Worm (Caenorhabditis elegans) whole organism, L1 larva: ENCODE data around the gene Y71H2AR.2.

ENCODE experiments used
- C04F5.9 ChIP-seq: sonication (generic microtip); optimal IDR thresholded peaks from 2 replicates; lab custom pipeline; 2016; ENCODE audit warnings: missing genetic modification characterization, missing compliant biosample characterization
- C16A3.4 ChIP-seq: fragments of 150-350 bp; optimal IDR thresholded peaks from 2 replicates; lab custom pipeline; 2014; ENCODE audit warnings: missing biosample characterization, missing genetic modification characterization
- Y116A8C.19 ChIP-seq: sonication (generic microtip); optimal IDR thresholded peaks from 2 replicates; lab custom pipeline; 2016; ENCODE audit warnings: missing compliant biosample characterization, missing genetic modification characterization, borderline replicate concordance
- ama-1 ChIP-seq: fragments of 150-350 bp; optimal IDR thresholded peaks from 2 replicates; lab custom pipeline; 2014
- blmp-1 ChIP-seq: fragments of 150-350 bp; optimal IDR thresholded peaks from 2 replicates; lab custom pipeline; 2014; ENCODE audit warnings: missing biosample characterization, missing genetic modification characterization
- ceh-63 ChIP-seq: fragments of 200-800 bp; sonication (Bioruptor generic); optimal IDR thresholded peaks from 2 replicates; lab custom pipeline; 2018; ENCODE audit warnings: mild to moderate bottlenecking, missing genetic modification characterization, missing compliant biosample characterization
- ceh-8 ChIP-seq: fragments of 200-800 bp; sonication (Bioruptor generic); optimal IDR thresholded peaks from 2 replicates; lab custom pipeline; 2018; ENCODE audit warnings: mild to moderate bottlenecking, missing genetic modification characterization, moderate library complexity, missing compliant biosample characterization
- ceh-88 ChIP-seq: fragments of 200-800 bp; sonication (Bioruptor generic); IDR thresholded peaks from 2 replicates; pipeline ENCODE4 v1.3.6; 2022; ENCODE audit warnings: missing genetic modification characterization, missing compliant biosample characterization
- dpl-1 ChIP-seq, 3 experiments: fragments of 150-350 bp in 2 of 3; sonication (generic microtip) in 1 of 3; optimal IDR thresholded peaks; 2 replicates each; lab custom pipeline; 2014 to 2017; ENCODE audit warnings: missing biosample characterization in 3 of 3, missing genetic modification characterization in 3 of 3, missing genetic modification reagents in 3 of 3
- efl-1 ChIP-seq, 4 experiments: fragments of 150-350 bp; optimal IDR thresholded peaks in 3 of 4; peaks in 1 of 4; 1 replicate in 1 of 4; 2 replicates in 3 of 4; lab custom pipeline; 2014; ENCODE audit warnings: missing biosample characterization in 2 of 4, missing genetic modification characterization in 2 of 4, missing genetic modification reagents in 2 of 4
- elt-2 ChIP-seq: sonication (generic microtip); optimal IDR thresholded peaks from 2 replicates; lab custom pipeline; 2016; ENCODE audit warnings: missing genetic modification characterization, mild to moderate bottlenecking, inconsistent platforms, missing compliant biosample characterization, missing genetic modification reagents
- elt-3 ChIP-seq, 6 experiments: fragments of 150-350 bp in 1 of 6; sonication (generic microtip); optimal IDR thresholded peaks; 2 replicates each; lab custom pipeline; 2017 to 2018; ENCODE audit warnings: missing biosample characterization in 6 of 6, missing genetic modification characterization in 6 of 6, inconsistent platforms in 1 of 6
- ets-5 ChIP-seq: fragments of 200-800 bp; sonication (Bioruptor generic); IDR thresholded peaks from 2 replicates; pipeline ENCODE4 v1.3.6; 2022; ENCODE audit warnings: missing genetic modification characterization, missing compliant biosample characterization
- fkh-10 ChIP-seq: sonication (generic microtip); optimal IDR thresholded peaks from 2 replicates; lab custom pipeline; 2017; ENCODE audit warnings: missing biosample characterization, missing genetic modification reagents, missing genetic modification characterization
- grh-1 ChIP-seq: fragments of 200-800 bp; sonication (Bioruptor generic); IDR thresholded peaks from 2 replicates; pipeline ENCODE4 v1.3.6; 2022; ENCODE audit warnings: missing genetic modification reagents, missing genetic modification characterization, missing compliant biosample characterization
- hpl-2 ChIP-seq: fragments of 150-350 bp; optimal IDR thresholded peaks from 2 replicates; lab custom pipeline; 2014; ENCODE audit warnings: missing biosample characterization, missing genetic modification reagents, missing genetic modification characterization
- jun-1 ChIP-seq: fragments of 150-350 bp; optimal IDR thresholded peaks from 2 replicates; lab custom pipeline; 2014; ENCODE audit warnings: missing biosample characterization, missing genetic modification reagents, missing genetic modification characterization
- lin-14 ChIP-seq: fragments of 200-800 bp; sonication (Bioruptor generic); optimal IDR thresholded peaks from 2 replicates; lab custom pipeline; 2018; ENCODE audit warnings: mild to moderate bottlenecking, missing genetic modification characterization, moderate library complexity, missing compliant biosample characterization
- lin-35 ChIP-seq, 2 experiments: fragments of 150-350 bp; optimal IDR thresholded peaks; 2 replicates each; lab custom pipeline; 2014; ENCODE audit warnings: missing biosample characterization in 2 of 2, missing genetic modification characterization in 2 of 2, missing genetic modification reagents in 2 of 2
- lir-3 ChIP-seq: sonication (generic microtip); optimal IDR thresholded peaks from 2 replicates; lab custom pipeline; 2016; ENCODE audit warnings: mild to moderate bottlenecking, missing genetic modification characterization, moderate library complexity, missing compliant biosample characterization; ENCODE audit not compliant: poor library complexity
- lsy-2 ChIP-seq, 2 experiments: fragments of 150-350 bp; optimal IDR thresholded peaks; 2 replicates each; lab custom pipeline; 2014; ENCODE audit warnings: missing biosample characterization in 2 of 2, missing genetic modification characterization in 2 of 2
- mdl-1 ChIP-seq, 2 experiments: fragments of 150-350 bp; optimal IDR thresholded peaks; 2 replicates each; lab custom pipeline; 2014 to 2017; ENCODE audit warnings: missing biosample characterization in 2 of 2, missing genetic modification characterization in 2 of 2, inconsistent platforms in 1 of 2
- nhr-11 ChIP-seq: fragments of 150-350 bp; optimal IDR thresholded peaks from 2 replicates; lab custom pipeline; 2014; ENCODE audit warnings: missing biosample characterization, missing genetic modification characterization
- nhr-12 ChIP-seq: sonication (generic microtip); optimal IDR thresholded peaks from 2 replicates; lab custom pipeline; 2017; ENCODE audit warnings: missing biosample characterization, missing genetic modification characterization
- nhr-19 ChIP-seq: fragments of 200-800 bp; sonication (Bioruptor generic); conservative IDR thresholded peaks from 2 replicates; pipeline ENCODE4 v1.3.6; 2022; ENCODE audit warnings: missing genetic modification characterization, missing compliant biosample characterization
- nhr-20 ChIP-seq: sonication (generic microtip); optimal IDR thresholded peaks from 2 replicates; lab custom pipeline; 2016; ENCODE audit warnings: mild to moderate bottlenecking, missing genetic modification characterization, missing compliant biosample characterization
- nhr-71 ChIP-seq: sonication (generic microtip); optimal IDR thresholded peaks from 2 replicates; lab custom pipeline; 2016; ENCODE audit warnings: mild to moderate bottlenecking, missing genetic modification characterization, moderate library complexity, missing compliant biosample characterization
- nhr-84 ChIP-seq: sonication (generic microtip); optimal IDR thresholded peaks from 2 replicates; lab custom pipeline; 2017; ENCODE audit warnings: missing biosample characterization, missing genetic modification characterization
- nhr-85 ChIP-seq: sonication (generic microtip); peaks from one replicate; lab custom pipeline; 2016; ENCODE audit warnings: missing genetic modification characterization, inconsistent platforms, missing compliant biosample characterization
- pqm-1 ChIP-seq: sonication (generic microtip); optimal IDR thresholded peaks from 3 replicates; lab custom pipeline; 2017; ENCODE audit warnings: missing biosample characterization, missing genetic modification characterization
- skn-1 ChIP-seq: fragments of 150-350 bp; optimal IDR thresholded peaks from 2 replicates; lab custom pipeline; 2014; ENCODE audit warnings: missing biosample characterization, missing genetic modification characterization
- snu-23 ChIP-seq: sonication (generic microtip); optimal IDR thresholded peaks from 2 replicates; lab custom pipeline; 2016; ENCODE audit warnings: missing genetic modification characterization, missing compliant biosample characterization
- sup-37 ChIP-seq: fragments of 200-800 bp; sonication (Bioruptor generic); optimal IDR thresholded peaks from 2 replicates; lab custom pipeline; 2018; ENCODE audit warnings: mild to moderate bottlenecking, missing genetic modification characterization, missing compliant biosample characterization
- unc-130 ChIP-seq: fragments of 150-350 bp; optimal IDR thresholded peaks from 2 replicates; lab custom pipeline; 2017; ENCODE audit warnings: missing biosample characterization, missing genetic modification characterization, inconsistent platforms
- xbp-1 ChIP-seq: sonication (generic microtip); optimal IDR thresholded peaks from 2 replicates; lab custom pipeline; 2016; ENCODE audit warnings: missing genetic modification characterization, missing compliant biosample characterization
- zag-1 ChIP-seq: fragments of 150-350 bp; optimal IDR thresholded peaks from 2 replicates; lab custom pipeline; 2014; ENCODE audit warnings: missing biosample characterization, missing genetic modification characterization

Gene Y71H2AR.2

DNA sequence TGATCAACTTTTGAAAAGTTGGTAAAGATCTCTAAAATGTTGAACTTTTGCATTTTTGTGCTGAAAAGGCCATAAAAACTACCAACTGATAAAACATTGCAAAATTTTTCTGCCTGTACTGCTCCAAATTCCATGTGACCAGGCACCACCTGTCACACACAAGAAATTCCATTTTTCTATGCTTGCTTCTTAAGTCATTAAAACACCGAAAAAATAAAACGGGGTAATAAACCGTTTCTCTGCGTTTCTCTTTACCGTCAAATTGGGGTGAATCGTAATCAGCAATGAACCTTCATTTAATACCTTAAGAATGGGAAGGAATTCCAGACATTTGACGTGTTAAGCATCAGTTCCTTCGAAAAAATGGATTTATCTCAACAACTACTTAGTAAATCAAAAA is 29.5 kb upstream of the Y71H2AR.2 start:
- peak in 1 of 2 experiments; percentile 2 for TF ChIP-seq lsy-2 (tag; optimal IDR thresholded peaks at IDR 0.05; lab: Kevin White, UChicago)
- no peak for TF ChIP-seq snu-23 (GFP tag; lab: Kevin White, UChicago)
- TF ChIP-seq ets-5 = no peak
- no peak for TF ChIP-seq efl-1 (optimal IDR thresholded peaks at IDR 0.05; lab: Kevin White, UChicago)
- peak in 1 of 2 experiments; percentile 50 for TF ChIP-seq efl-1 (GFP tag; optimal IDR thresholded peaks at IDR 0.05 in 1 of 2; lab: Kevin White, UChicago)
- TF ChIP-seq nhr-11 (tag; lab: Kevin White, UChicago) = no peak
- TF ChIP-seq elt-3 (tag; optimal IDR thresholded peaks at IDR 0.05; lab: Kevin White, UChicago) = no peak
- no peak for TF ChIP-seq sup-37 (GFP tag; lab: Kevin White, UChicago)
- no peak for TF ChIP-seq nhr-12 (tag; lab: Kevin White, UChicago)
- no peak for TF ChIP-seq ceh-63 (GFP tag; lab: Kevin White, UChicago)
- TF ChIP-seq pqm-1 (tag; lab: Kevin White, UChicago) = no peak
- TF ChIP-seq Y116A8C.19 = no peak
- no peak for TF ChIP-seq nhr-84 (tag; lab: Kevin White, UChicago)
- no peak for TF ChIP-seq lir-3 (tag; lab: Kevin White, UChicago)
- no peak for TF ChIP-seq zag-1
- TF ChIP-seq mdl-1 (tag; optimal IDR thresholded peaks at IDR 0.05; lab: Kevin White, UChicago) = no peak
- TF ChIP-seq unc-130 (tag; lab: Kevin White, UChicago) = no peak
- TF ChIP-seq ceh-8 (GFP tag; lab: Kevin White, UChicago) = no peak
- TF ChIP-seq lin-35 (GFP tag; optimal IDR thresholded peaks at IDR 0.05; lab: Kevin White, UChicago) = peak in 1 of 2 experiments; percentile 31
- TF ChIP-seq xbp-1 (tag; lab: Kevin White, UChicago) = no peak
- TF ChIP-seq C04F5.9 (tag; lab: Kevin White, UChicago) = no peak
- TF ChIP-seq blmp-1 (tag; lab: Kevin White, UChicago) = peak; percentile 6
- no peak for TF ChIP-seq skn-1 (tag; lab: Kevin White, UChicago)
- TF ChIP-seq ama-1 = no peak
- no peak for TF ChIP-seq C16A3.4 (tag; lab: Kevin White, UChicago)
- no peak for TF ChIP-seq fkh-10 (GFP tag; lab: Kevin White, UChicago)
- no peak for TF ChIP-seq nhr-85 (tag; lab: Kevin White, UChicago)
- TF ChIP-seq hpl-2 (GFP tag; lab: Kevin White, UChicago) = no peak
- TF ChIP-seq nhr-71 = peak; percentile 4
- TF ChIP-seq elt-2 (tag; lab: Kevin White, UChicago) = peak; percentile 86
- no peak for TF ChIP-seq nhr-19 (GFP tag; lab: Robert Waterston, UW)
- no peak for TF ChIP-seq ceh-88
- peak; percentile 33 for TF ChIP-seq jun-1 (tag; lab: Kevin White, UChicago)
- TF ChIP-seq nhr-20 (tag; lab: Kevin White, UChicago) = peak; percentile 4
- TF ChIP-seq, all 84 proteins: peak for 8

- TF ChIP-seq sup-37 (GFP tag; lab: Kevin White, UChicago) (no peak), lir-3 (tag; lab: Kevin White, UChicago) (no peak), elt-2 (tag; lab: Kevin White, UChicago) (peak; percentile 45)
Observed at ce11 chrIII:2869512-2869911, 28.8 kb upstream of the Y71H2AR.2 start.

ce11 chrIII:2869033-2869432 is 28.3 kb upstream of the Y71H2AR.2 start:
- TF ChIP-seq grh-1 (GFP tag; lab: Robert Waterston, UW) = no peak
- peak in 1 of 6 experiments; percentile 7 for TF ChIP-seq elt-3 (tag; optimal IDR thresholded peaks at IDR 0.05; lab: Kevin White, UChicago)

DNA sequence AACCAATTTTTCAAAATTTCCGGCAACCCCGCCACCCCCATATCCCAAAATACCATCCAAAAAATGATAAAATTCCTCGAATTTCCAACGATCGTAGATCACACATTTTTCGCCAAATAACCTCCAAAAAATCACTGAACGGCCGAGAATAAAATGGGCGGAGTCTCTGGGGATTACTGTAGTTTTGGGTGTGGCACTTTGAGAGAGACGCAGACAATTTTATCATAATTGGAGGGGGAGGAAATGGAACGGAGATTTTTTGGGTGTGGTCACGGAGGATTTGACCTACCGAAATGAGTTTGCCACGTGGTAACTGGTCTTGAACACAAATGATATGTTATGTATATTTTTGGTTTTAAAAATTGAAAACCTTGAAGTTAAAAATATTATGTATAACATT is 27.7 kb upstream of the Y71H2AR.2 start:
- TF ChIP-seq dpl-1 (GFP tag; optimal IDR thresholded peaks at IDR 0.05; lab: Kevin White, UChicago) = no peak
- TF ChIP-seq lsy-2 (tag; optimal IDR thresholded peaks at IDR 0.05; lab: Kevin White, UChicago) = peak in 1 of 2 experiments; percentile 38
- TF ChIP-seq nhr-85 (tag; lab: Kevin White, UChicago) = peak; percentile 33
- TF ChIP-seq lin-14 = peak; percentile 22
- no peak for TF ChIP-seq C04F5.9 (tag; lab: Kevin White, UChicago)
- TF ChIP-seq, all 84 proteins: peak for 3
